Worm (Caenorhabditis elegans) whole organism, L4/young adult: ENCODE measurements around the gene grd-4.
A peak's percentile ranks its signal among the peaks of the same experiment; 100 is the strongest.
"Not testable (repeated sequence)": the region's sequence is repeated elsewhere in the genome, so short reads cannot be mapped to it uniquely, and the experiment has no call there.

ENCODE experiments used
- W03F9.2 ChIP-seq: fragments of 150-350 bp; optimal IDR thresholded peaks from 2 replicates; lab custom pipeline; 2014; ENCODE audit warnings: missing biosample characterization, missing genetic modification characterization
- dao-5 ChIP-seq: sonication (generic microtip); optimal IDR thresholded peaks from 2 replicates; lab custom pipeline; 2016; ENCODE audit warnings: missing genotype, missing genetic modification characterization, moderate library complexity, missing compliant biosample characterization
- him-1 ChIP-seq: sonication (generic microtip); optimal IDR thresholded peaks from 2 replicates; lab custom pipeline; 2016; ENCODE audit warnings: missing genotype, missing genetic modification reagents, missing genetic modification characterization, missing compliant biosample characterization

Gene grd-4

ce11 chrX:8521614-8522013 lies 20.6 kb downstream of the grd-4 start, which contains the start of gene C03G5.14:
C03G5.14 (plus strand) TSS chrX:8521914.
- no peak for TF ChIP-seq him-1 (tag; lab: Kevin White, UChicago)
- no peak for TF ChIP-seq W03F9.2 (tag; lab: Kevin White, UChicago)
- TF ChIP-seq dao-5 (tag; lab: Kevin White, UChicago) = no peak

ce11 chrX:8523000-8523399 lies 22.0 kb downstream of the grd-4 start:
- no peak for TF ChIP-seq him-1 (tag; lab: Kevin White, UChicago)
- no peak for TF ChIP-seq W03F9.2 (tag; lab: Kevin White, UChicago)
- TF ChIP-seq dao-5 (tag; lab: Kevin White, UChicago) = no peak

ce11 chrX:8527950-8528349 lies 26.9 kb downstream of the grd-4 start, which contains the start of gene flp-5:
flp-5 (plus strand) TSS chrX:8528250.
- no peak for TF ChIP-seq W03F9.2 (tag; lab: Kevin White, UChicago)
- no peak for TF ChIP-seq him-1 (tag; lab: Kevin White, UChicago)
- no peak for TF ChIP-seq dao-5 (tag; lab: Kevin White, UChicago)

ce11 chrX:8535006-8535405 lies 34.0 kb downstream of the grd-4 start, which contains the start of gene nspc-1:
nspc-1 (minus strand) TSS chrX:8535106.
- not testable (repeated sequence) for TF ChIP-seq him-1, dao-5, W03F9.2 (tag; lab: Kevin White, UChicago)

- TF ChIP-seq him-1 (tag; lab: Kevin White, UChicago) (no peak), dao-5 (tag; lab: Kevin White, UChicago) (no peak), W03F9.2 (tag; lab: Kevin White, UChicago) (no peak)
Observed at ce11 chrX:8536791-8537190, 35.8 kb downstream of the grd-4 start, which contains the start of gene nspc-3. nspc-3 (plus strand) TSS chrX:8537091.

ce11 chrX:8538262-8538776 lies 37.3 kb downstream of the grd-4 start, which contains the start of the genes nspc-4 and nspc-5:
nspc-4 (minus strand) TSS chrX:8538362.
nspc-5 (plus strand) TSS chrX:8538726.
- TF ChIP-seq W03F9.2, him-1, dao-5 (tag; lab: Kevin White, UChicago): not testable (repeated sequence)

ce11 chrX:8541562-8541961 lies 40.5 kb downstream of the grd-4 start, which contains the start of gene nspc-7:
nspc-7 (plus strand) TSS chrX:8541862.
- not testable (repeated sequence) for TF ChIP-seq him-1, W03F9.2, dao-5 (tag; lab: Kevin White, UChicago)

- TF ChIP-seq dao-5 (tag; lab: Kevin White, UChicago) = no peak
- peak; percentile 78 for TF ChIP-seq W03F9.2 (tag; lab: Kevin White, UChicago)
- TF ChIP-seq him-1 (tag; lab: Kevin White, UChicago) = peak; percentile 29
Observed at ce11 chrX:8545971-8546442, 45.0 kb downstream of the grd-4 start, which contains the start of gene sdha-1. sdha-1 (minus strand) TSS chrX:8546021.

- TF ChIP-seq him-1 (tag; lab: Kevin White, UChicago) = no peak
- no peak for TF ChIP-seq W03F9.2 (tag; lab: Kevin White, UChicago)
- TF ChIP-seq dao-5 (tag; lab: Kevin White, UChicago) = no peak
Observed at ce11 chrX:8549026-8549425, 48.0 kb downstream of the grd-4 start, which contains the start of gene D2021.4. D2021.4 (minus strand) TSS chrX:8549073.

ce11 chrX:8550099-8550498 lies 49.1 kb downstream of the grd-4 start:
- TF ChIP-seq W03F9.2 (tag; lab: Kevin White, UChicago) (no peak), him-1 (tag; lab: Kevin White, UChicago) (no peak), dao-5 (tag; lab: Kevin White, UChicago) (no peak)
